Fruit fly (Drosophila melanogaster) whole organism, embryonic: ENCODE data around the gene Ndae1.

Source experiments
- CG10366 ChIP-seq: fragments of 200-800 bp; sonication (Bioruptor generic); IDR thresholded peaks from 2 replicates; pipeline ENCODE4 v1.3.6; 2022; ENCODE audit warnings: missing biosample characterization, missing genetic modification characterization
- CG10654 ChIP-seq: fragments of 200-800 bp; sonication (Bioruptor generic); optimal IDR thresholded peaks from 2 replicates; lab custom pipeline; 2016; ENCODE audit warnings: missing biosample characterization, missing genetic modification characterization
- CG11093 ChIP-seq: fragments of 200-800 bp; sonication (Bioruptor generic); IDR thresholded peaks from 3 replicates; pipeline ENCODE4 v1.3.6; 2022; ENCODE audit warnings: missing biosample characterization, missing genetic modification characterization
- CG11247 ChIP-seq: fragments of 200-800 bp; sonication (Bioruptor generic); IDR thresholded peaks from 2 replicates; pipeline ENCODE4 v1.3.6; 2022; ENCODE audit warnings: missing biosample characterization, missing genetic modification characterization
- CG11560 ChIP-seq: fragments of 200-800 bp; sonication (Bioruptor generic); IDR thresholded peaks from 3 replicates; pipeline ENCODE4 v1.3.6; 2022; ENCODE audit warnings: missing biosample characterization, missing genetic modification characterization
- CG13424 ChIP-seq: fragments of 200-800 bp; sonication (Bioruptor generic); optimal IDR thresholded peaks from 2 replicates; lab custom pipeline; 2019; ENCODE audit warnings: missing biosample characterization, mild to moderate bottlenecking, missing genetic modification characterization, moderate library complexity
- CG14050 ChIP-seq: fragments of 200-800 bp; sonication (Bioruptor generic); IDR thresholded peaks from 3 replicates; pipeline ENCODE4 v1.3.6; 2022; ENCODE audit warnings: missing biosample characterization, missing genetic modification characterization
- CG14667 ChIP-seq: fragments of 200-800 bp; sonication (Bioruptor generic); IDR thresholded peaks from 2 replicates; pipeline ENCODE4 v1.3.6; 2022; ENCODE audit warnings: missing biosample characterization, missing genetic modification characterization
- CG15011 ChIP-seq: fragments of 200-800 bp; sonication (Bioruptor generic); optimal IDR thresholded peaks from 3 replicates; lab custom pipeline; 2018; ENCODE audit warnings: missing biosample characterization, mild to moderate bottlenecking, missing genetic modification characterization
- CG18011 ChIP-seq: fragments of 200-800 bp; sonication (Bioruptor generic); optimal IDR thresholded peaks from 2 replicates; lab custom pipeline; 2017; ENCODE audit warnings: missing biosample characterization, missing genetic modification characterization, mild to moderate bottlenecking, moderate library complexity, missing genotype
- CG1832 ChIP-seq: fragments of 200-800 bp; sonication (Bioruptor generic); optimal IDR thresholded peaks from 2 replicates; lab custom pipeline; 2017; ENCODE audit warnings: missing biosample characterization, mild to moderate bottlenecking, missing genetic modification characterization, inconsistent platforms
- CG30020 ChIP-seq: fragments of 200-800 bp; optimal IDR thresholded peaks from 2 replicates; lab custom pipeline; 2019; ENCODE audit warnings: missing biosample characterization, mild to moderate bottlenecking, missing genetic modification characterization, moderate library complexity
- CG32767 ChIP-seq: fragments of 200-800 bp; sonication (Bioruptor generic); IDR thresholded peaks from 2 replicates; pipeline ENCODE4 v1.3.6; 2022; ENCODE audit warnings: missing biosample characterization, missing genetic modification characterization
- CG4282 ChIP-seq: fragments of 200-800 bp; sonication (Bioruptor generic); optimal IDR thresholded peaks from 2 replicates; lab custom pipeline; 2016; ENCODE audit warnings: missing biosample characterization, missing genetic modification characterization
- CG4404 ChIP-seq: fragments of 200-800 bp; sonication (Bioruptor generic); IDR thresholded peaks from 2 replicates; pipeline ENCODE4 v1.3.6; 2022; ENCODE audit warnings: missing biosample characterization, missing genetic modification characterization
- CG4820 ChIP-seq: fragments of 200-800 bp; sonication (Bioruptor generic); optimal IDR thresholded peaks from 3 replicates; lab custom pipeline; 2016; ENCODE audit warnings: missing biosample characterization, missing genetic modification characterization
- CG6272 ChIP-seq: fragments of 200-800 bp; sonication (Bioruptor generic); IDR thresholded peaks from 2 replicates; pipeline ENCODE4 v1.3.6; 2022; ENCODE audit warnings: missing biosample characterization, missing genetic modification characterization
- CG7745 ChIP-seq: fragments of 200-800 bp; sonication (Bioruptor generic); optimal IDR thresholded peaks from 2 replicates; lab custom pipeline; 2018; ENCODE audit warnings: missing biosample characterization, mild to moderate bottlenecking, missing genetic modification characterization, moderate library complexity
- CG7839 ChIP-seq: fragments of 200-800 bp; sonication (Bioruptor generic); optimal IDR thresholded peaks from 3 replicates; lab custom pipeline; 2018; ENCODE audit warnings: missing biosample characterization, mild to moderate bottlenecking, missing genetic modification characterization, moderate library complexity
- CG7963 ChIP-seq: fragments of 200-800 bp; sonication (Bioruptor generic); IDR thresholded peaks from 3 replicates; pipeline ENCODE4 v1.3.6; 2022; ENCODE audit warnings: missing biosample characterization, missing genetic modification characterization; ENCODE audit not compliant: partially characterized antibody
- CG8281 ChIP-seq: fragments of 200-800 bp; sonication (Bioruptor generic); optimal IDR thresholded peaks from 2 replicates; lab custom pipeline; 2018; ENCODE audit warnings: missing biosample characterization, mild to moderate bottlenecking, missing genetic modification characterization, moderate library complexity
- Dek ChIP-seq: fragments of 200-800 bp; sonication (Bioruptor generic); optimal IDR thresholded peaks from 3 replicates; lab custom pipeline; 2019; ENCODE audit warnings: missing biosample characterization, mild to moderate bottlenecking, missing genetic modification characterization, moderate library complexity
- GATAe ChIP-seq: fragments of 200-800 bp; sonication (Bioruptor generic); conservative IDR thresholded peaks from 2 replicates; pipeline ENCODE4 v1.3.6; 2022; ENCODE audit warnings: missing biosample characterization, missing genetic modification characterization
- Hr51 ChIP-seq, 2 experiments: fragments of 200-800 bp; sonication (Bioruptor generic); optimal IDR thresholded peaks; 2 replicates in 1 of 2; 3 replicates in 1 of 2; lab custom pipeline; 2016 to 2018; ENCODE audit warnings: missing biosample characterization in 2 of 2, missing genetic modification characterization in 2 of 2, mild to moderate bottlenecking in 1 of 2, moderate library complexity in 1 of 2
- Lpt ChIP-seq: fragments of >200 bp; optimal IDR thresholded peaks from 2 replicates; lab custom pipeline; 2018; ENCODE audit warnings: missing biosample characterization, missing genetic modification characterization
- MTF-1 ChIP-seq: fragments of 200-800 bp; sonication (Bioruptor generic); optimal IDR thresholded peaks from 2 replicates; lab custom pipeline; 2018; ENCODE audit warnings: missing biosample characterization, mild to moderate bottlenecking, missing genetic modification characterization, borderline replicate concordance
- amos ChIP-seq: fragments of 200-800 bp; sonication (Bioruptor generic); IDR thresholded peaks from 2 replicates; pipeline ENCODE4 v1.3.6; 2022; ENCODE audit warnings: missing biosample characterization, missing genetic modification characterization; ENCODE audit not compliant: partially characterized antibody
- bsh ChIP-seq, 2 experiments: fragments of 200-800 bp; sonication (Bioruptor generic); optimal IDR thresholded peaks; 2 replicates each; lab custom pipeline; 2017 to 2018; ENCODE audit warnings: mild to moderate bottlenecking in 2 of 2, missing biosample characterization in 2 of 2, missing genetic modification characterization in 2 of 2, moderate library complexity in 1 of 2
- cas ChIP-seq: fragments of 200-800 bp; sonication (Bioruptor generic); IDR thresholded peaks from 2 replicates; pipeline ENCODE4 v1.3.6; 2022; ENCODE audit warnings: missing biosample characterization, missing genetic modification characterization
- chif ChIP-seq, 2 experiments: fragments of 200-800 bp; sonication (Bioruptor generic); optimal IDR thresholded peaks; 3 replicates each; lab custom pipeline; 2016; ENCODE audit warnings: missing biosample characterization in 2 of 2, missing genetic modification characterization in 2 of 2
- corto ChIP-seq: fragments of 200-800 bp; sonication (Bioruptor generic); optimal IDR thresholded peaks from 2 replicates; lab custom pipeline; 2016; ENCODE audit warnings: missing biosample characterization, mild to moderate bottlenecking, missing genetic modification characterization, moderate library complexity
- da ChIP-seq: fragments of 200-800 bp; sonication (Bioruptor generic); optimal IDR thresholded peaks from 2 replicates; lab custom pipeline; 2016; ENCODE audit warnings: missing biosample characterization, missing genetic modification characterization
- exex ChIP-seq: fragments of 200-800 bp; sonication (Bioruptor generic); optimal IDR thresholded peaks from 4 replicates; lab custom pipeline; 2018; ENCODE audit warnings: missing biosample characterization, mild to moderate bottlenecking, missing genetic modification characterization, moderate library complexity
- gro ChIP-seq: fragments of 200-800 bp; sonication (Bioruptor generic); optimal IDR thresholded peaks from 2 replicates; lab custom pipeline; 2016; ENCODE audit warnings: missing biosample characterization, missing genetic modification characterization
- kni ChIP-seq: fragments of 200-800 bp; sonication (Bioruptor generic); optimal IDR thresholded peaks from 3 replicates; lab custom pipeline; 2017; ENCODE audit warnings: mild to moderate bottlenecking, missing biosample characterization, missing genetic modification reagents, missing genetic modification characterization
- nerfin-2 ChIP-seq: fragments of 200-800 bp; sonication (Bioruptor generic); IDR thresholded peaks from 2 replicates; pipeline ENCODE4 v1.3.6; 2022; ENCODE audit warnings: missing biosample characterization, missing genetic modification characterization; ENCODE audit not compliant: partially characterized antibody
- otp ChIP-seq: fragments of 200-800 bp; sonication (Bioruptor generic); IDR thresholded peaks from 3 replicates; pipeline ENCODE4, ENCODE4 v1.3.6; 2022; ENCODE audit warnings: missing biosample characterization, missing genetic modification characterization
- pnt ChIP-seq: fragments of 200-800 bp; sonication (Bioruptor generic); optimal IDR thresholded peaks from 3 replicates; lab custom pipeline; 2016; ENCODE audit warnings: missing biosample characterization, missing genetic modification characterization
- pros ChIP-seq: fragments of 200-800 bp; sonication (Bioruptor generic); optimal IDR thresholded peaks from 3 replicates; lab custom pipeline; 2019; ENCODE audit warnings: missing biosample characterization, mild to moderate bottlenecking, missing genetic modification characterization, moderate library complexity
- pzg ChIP-seq: fragments of 200-800 bp; sonication (Bioruptor generic); optimal IDR thresholded peaks from 3 replicates; lab custom pipeline; 2018; ENCODE audit warnings: missing biosample characterization, mild to moderate bottlenecking, missing genetic modification characterization, moderate library complexity
- run ChIP-seq: fragments of 200-800 bp; sonication (Bioruptor generic); optimal IDR thresholded peaks from 3 replicates; lab custom pipeline; 2018; ENCODE audit warnings: missing biosample characterization, mild to moderate bottlenecking, missing genetic modification characterization
- scrt ChIP-seq: fragments of 200-800 bp; sonication (Bioruptor generic); optimal IDR thresholded peaks from 2 replicates; lab custom pipeline; 2018; ENCODE audit warnings: missing biosample characterization, mild to moderate bottlenecking, missing genetic modification characterization, moderate library complexity
- sens ChIP-seq: fragments of 200-800 bp; sonication (Bioruptor generic); peaks from one replicate; lab custom pipeline; 2016; ENCODE audit warnings: missing biosample characterization, missing genetic modification characterization
- sim ChIP-seq: fragments of 200-800 bp; sonication (Bioruptor generic); IDR thresholded peaks from 2 replicates; pipeline ENCODE4 v1.3.6; 2022; ENCODE audit warnings: missing biosample characterization, missing genetic modification characterization
- stc ChIP-seq: fragments of 200-800 bp; sonication (Bioruptor generic); IDR thresholded peaks from 2 replicates; pipeline ENCODE4 v1.3.6; 2022; ENCODE audit warnings: missing biosample characterization, missing genetic modification characterization
- tin ChIP-seq: fragments of 200-800 bp; sonication (Bioruptor generic); optimal IDR thresholded peaks from 3 replicates; lab custom pipeline; 2016; ENCODE audit warnings: missing biosample characterization, missing genetic modification characterization
- ttk ChIP-seq: fragments of 200-800 bp; sonication (Bioruptor generic); IDR thresholded peaks from 2 replicates; pipeline ENCODE4 v2.1.2; 2022; ENCODE audit warnings: missing biosample characterization, missing genetic modification characterization
- tup ChIP-seq: fragments of 200-800 bp; sonication (Bioruptor generic); optimal IDR thresholded peaks from 2 replicates; lab custom pipeline; 2016; ENCODE audit warnings: missing biosample characterization, mild to moderate bottlenecking, missing genetic modification characterization, moderate library complexity
- wor ChIP-seq: fragments of 200-800 bp; sonication (Bioruptor generic); IDR thresholded peaks from 2 replicates; pipeline ENCODE4 v1.3.6; 2022; ENCODE audit warnings: missing biosample characterization, missing genetic modification characterization
- zen ChIP-seq: fragments of 200-800 bp; sonication (Bioruptor generic); optimal IDR thresholded peaks from 3 replicates; lab custom pipeline; 2018; ENCODE audit warnings: missing biosample characterization, mild to moderate bottlenecking, missing genetic modification characterization, moderate library complexity
- zen2 ChIP-seq: fragments of 200-800 bp; sonication (Bioruptor generic); IDR thresholded peaks from 3 replicates; pipeline ENCODE4 v1.3.6; 2022; ENCODE audit warnings: missing biosample characterization, missing genetic modification characterization; ENCODE audit not compliant: partially characterized antibody

Ndae1 gene

DNA sequence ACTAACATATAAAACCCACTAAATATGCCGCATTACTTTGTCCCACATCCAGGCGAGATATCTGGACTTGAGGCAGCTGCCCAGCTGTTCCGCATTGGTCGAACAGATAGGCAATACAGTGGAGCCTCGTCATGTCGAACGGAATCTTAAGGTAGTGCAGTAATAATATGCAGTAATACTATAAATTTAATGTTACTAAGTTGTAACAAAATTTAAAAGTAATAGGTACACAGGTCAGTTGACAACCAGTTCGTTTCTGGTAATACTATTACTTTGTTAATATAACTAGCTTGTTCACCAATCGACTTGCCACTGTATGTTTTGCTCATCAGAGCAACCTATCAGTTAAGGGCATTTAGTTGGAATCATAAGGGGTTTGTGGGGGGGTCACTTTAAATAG is 45.8 kb upstream of the Ndae1 start (continued):
- no peak for TF ChIP-seq Lpt (GFP tag; lab: Kevin White, UChicago)
- TF ChIP-seq ttk: no peak
- TF ChIP-seq wor: no peak
- peak; percentile 10 for TF ChIP-seq CG7839 (tag; lab: Kevin White, UChicago)
- TF ChIP-seq CG1832 (GFP tag; lab: Kevin White, UChicago): no peak
- no peak for TF ChIP-seq CG18011 (GFP tag; lab: Kevin White, UChicago)
- no peak for TF ChIP-seq amos
- TF ChIP-seq otp (GFP tag; lab: Robert Waterston, UW): no peak
- no peak for TF ChIP-seq Dek (tag; lab: Kevin White, UChicago)
- no peak for TF ChIP-seq corto (GFP tag; lab: Kevin White, UChicago)
- TF ChIP-seq run (tag; lab: Kevin White, UChicago): no peak
- TF ChIP-seq CG13424 (tag; lab: Kevin White, UChicago): peak; percentile 38
- no peak for TF ChIP-seq scrt (GFP tag; lab: Kevin White, UChicago)
- TF ChIP-seq tin: no peak
- TF ChIP-seq CG8281 (tag; lab: Kevin White, UChicago): no peak
- no peak for TF ChIP-seq CG30020
- no peak for TF ChIP-seq CG10366 (GFP tag; lab: Robert Waterston, UW)
- no peak for TF ChIP-seq CG14050
- TF ChIP-seq CG11247 (GFP tag; lab: Robert Waterston, UW): no peak
- peak; percentile 59 for TF ChIP-seq CG4404 (GFP tag; lab: Robert Waterston, UW)
- TF ChIP-seq kni (GFP tag; lab: Kevin White, UChicago): no peak
- TF ChIP-seq sim (GFP tag; lab: Robert Waterston, UW): no peak
- no peak for TF ChIP-seq CG11093 (GFP tag; lab: Robert Waterston, UW)
- no peak for TF ChIP-seq MTF-1 (GFP tag; lab: Kevin White, UChicago)
- TF ChIP-seq exex (tag; lab: Kevin White, UChicago): no peak
- TF ChIP-seq zen2 (GFP tag; lab: Robert Waterston, UW): no peak
- peak; percentile 92 for TF ChIP-seq sens (GFP tag; lab: Kevin White, UChicago)
- peak in 1 of 2 experiments; percentile 73 for TF ChIP-seq bsh (GFP tag; optimal IDR thresholded peaks at IDR 0.05; lab: Kevin White, UChicago)
- no peak for TF ChIP-seq gro (GFP tag; lab: Kevin White, UChicago)
- no peak for TF ChIP-seq CG4282
- no peak for TF ChIP-seq pzg (GFP tag; lab: Kevin White, UChicago)
- TF ChIP-seq CG15011 (GFP tag; lab: Kevin White, UChicago): no peak
- TF ChIP-seq cas: no peak
- no peak for TF ChIP-seq CG6272 (GFP tag; lab: Robert Waterston, UW)
- TF ChIP-seq CG4820: no peak
- TF ChIP-seq GATAe (GFP tag; lab: Robert Waterston, UW): no peak
- TF ChIP-seq nerfin-2 (GFP tag; lab: Robert Waterston, UW): no peak
- no peak for TF ChIP-seq CG10654
- TF ChIP-seq stc: no peak
- no peak for TF ChIP-seq CG7745 (tag; lab: Kevin White, UChicago)
- TF ChIP-seq pnt (GFP tag; lab: Kevin White, UChicago): no peak
- no peak for TF ChIP-seq CG14667 (GFP tag; lab: Robert Waterston, UW)
- TF ChIP-seq tup (GFP tag; lab: Kevin White, UChicago): no peak
- no peak for TF ChIP-seq Hr51 (GFP tag; optimal IDR thresholded peaks at IDR 0.05; lab: Kevin White, UChicago)
- peak in 1 of 2 experiments; percentile 56 for TF ChIP-seq chif (GFP tag; optimal IDR thresholded peaks at IDR 0.05; lab: Kevin White, UChicago)
- TF ChIP-seq da (GFP tag; lab: Kevin White, UChicago): no peak
- no peak for TF ChIP-seq CG32767 (GFP tag; lab: Robert Waterston, UW)
- peak; percentile 50 for TF ChIP-seq zen (tag; lab: Kevin White, UChicago)
- no peak for TF ChIP-seq pros (GFP tag; lab: Kevin White, UChicago)
- no peak for TF ChIP-seq CG7963 (GFP tag; lab: Robert Waterston, UW)
- TF ChIP-seq CG11560: no peak
